Worm (Caenorhabditis elegans): ENCODE measurements around the gene arp-11.

DNA sequence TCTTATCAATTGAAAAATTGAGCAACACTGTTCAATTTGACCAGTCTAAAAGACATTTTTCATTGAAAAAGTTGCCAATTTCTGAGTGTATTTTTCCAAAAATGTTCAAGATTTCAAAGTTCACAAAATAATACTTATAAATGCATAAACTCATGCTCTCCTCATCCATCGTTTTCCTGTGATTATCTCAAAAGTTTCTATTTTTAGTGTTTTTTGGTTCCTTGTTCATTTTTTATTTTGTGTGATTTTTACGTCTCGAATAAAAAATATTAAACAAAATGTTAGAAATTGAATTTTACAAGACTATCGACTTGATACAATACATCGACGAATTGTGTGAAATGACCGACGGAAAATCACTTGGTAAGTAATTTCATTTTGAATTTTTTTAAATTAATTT lies 20.3 kb downstream of the arp-11 start, which contains the start of gene atic-1:
- no peak for TF ChIP-seq nhr-25 (tag; optimal IDR thresholded peaks at IDR 0.05)
- no peak for TF ChIP-seq nhr-237 (tag; optimal IDR thresholded peaks at IDR 0.05)

Measured in whole organism, L3 larva.